Fruit fly (Drosophila melanogaster) whole organism, embryonic: ENCODE results near the gene CG13690.
A peak's percentile ranks its signal among the peaks of the same experiment; 100 is the strongest.

Source experiments
- Aef1 ChIP-seq: fragments of 200-800 bp; sonication (Bioruptor generic); IDR thresholded peaks from 3 replicates; pipeline ENCODE4 v1.3.6; 2022; ENCODE audit warnings: missing biosample characterization, missing genetic modification characterization
- Bgb ChIP-seq: fragments of 200-800 bp; sonication (Bioruptor generic); IDR thresholded peaks from 2 replicates; pipeline ENCODE4 v1.3.6; 2022; ENCODE audit warnings: missing biosample characterization, missing genetic modification characterization; ENCODE audit not compliant: partially characterized antibody
- CG10565 ChIP-seq: fragments of 200-800 bp; sonication (Bioruptor generic); optimal IDR thresholded peaks from 3 replicates; lab custom pipeline; 2016; ENCODE audit warnings: missing biosample characterization, mild to moderate bottlenecking, missing genetic modification characterization
- CG12391 ChIP-seq: fragments of 200-800 bp; sonication (Bioruptor generic); optimal IDR thresholded peaks from 3 replicates; lab custom pipeline; 2018; ENCODE audit warnings: missing biosample characterization, mild to moderate bottlenecking, missing genetic modification characterization, moderate library complexity
- CG14441 ChIP-seq: fragments of 200-800 bp; sonication (Bioruptor generic); IDR thresholded peaks from 2 replicates; pipeline ENCODE4 v1.3.6; 2022; ENCODE audit warnings: missing biosample characterization, missing genetic modification characterization
- CG14710 ChIP-seq: fragments of 200-800 bp; sonication (Bioruptor generic); optimal IDR thresholded peaks from 3 replicates; lab custom pipeline; 2019; ENCODE audit warnings: missing biosample characterization, mild to moderate bottlenecking, missing genetic modification characterization, moderate library complexity
- CG14965 ChIP-seq: fragments of 200-800 bp; sonication (Bioruptor generic); optimal IDR thresholded peaks from 2 replicates; lab custom pipeline; 2016; ENCODE audit warnings: missing biosample characterization, missing genetic modification characterization, borderline replicate concordance
- CG15601 ChIP-seq: fragments of 200-800 bp; sonication (Bioruptor generic); optimal IDR thresholded peaks from 3 replicates; lab custom pipeline; 2019; ENCODE audit warnings: missing biosample characterization, mild to moderate bottlenecking, missing genetic modification characterization, moderate library complexity
- CG1603 ChIP-seq: fragments of 200-800 bp; sonication (Bioruptor generic); optimal IDR thresholded peaks from 2 replicates; lab custom pipeline; 2019; ENCODE audit warnings: missing biosample characterization, mild to moderate bottlenecking, missing genetic modification characterization, moderate library complexity
- CG16779 ChIP-seq: fragments of 200-800 bp; sonication (Bioruptor generic); IDR thresholded peaks from 2 replicates; pipeline ENCODE4 v1.3.6; 2022; ENCODE audit warnings: missing biosample characterization, missing genetic modification characterization
- CG17328 ChIP-seq: fragments of 200-800 bp; sonication (Bioruptor generic); IDR thresholded peaks from 2 replicates; pipeline ENCODE4 v1.3.6; 2022; ENCODE audit warnings: missing biosample characterization, missing genetic modification characterization
- CG2199 ChIP-seq: fragments of 200-800 bp; sonication (Bioruptor generic); IDR thresholded peaks from 3 replicates; pipeline ENCODE4 v1.3.6; 2022; ENCODE audit warnings: missing biosample characterization, missing genetic modification characterization
- CG34224 ChIP-seq: fragments of 200-800 bp; sonication (Bioruptor generic); IDR thresholded peaks from 3 replicates; pipeline ENCODE4 v1.3.6; 2022; ENCODE audit warnings: missing biosample characterization, missing genetic modification characterization; ENCODE audit not compliant: partially characterized antibody
- CG3847 ChIP-seq: fragments of 200-800 bp; sonication (Bioruptor generic); IDR thresholded peaks from 2 replicates; pipeline ENCODE4 v1.3.6; 2022; ENCODE audit warnings: missing biosample characterization, missing genetic modification characterization
- CG5953 ChIP-seq: fragments of 200-800 bp; sonication (Bioruptor generic); IDR thresholded peaks from 2 replicates; pipeline ENCODE4 v1.3.6; 2022; ENCODE audit warnings: missing biosample characterization, missing genetic modification characterization
- CG7745 ChIP-seq: fragments of 200-800 bp; sonication (Bioruptor generic); optimal IDR thresholded peaks from 2 replicates; lab custom pipeline; 2018; ENCODE audit warnings: missing biosample characterization, mild to moderate bottlenecking, missing genetic modification characterization, moderate library complexity
- CG8290 ChIP-seq, 3 experiments: fragments of 200-800 bp; sonication (Bioruptor generic); optimal IDR thresholded peaks; 2 replicates each; lab custom pipeline; 2016 to 2019; ENCODE audit warnings: missing biosample characterization in 3 of 3, missing genetic modification characterization in 3 of 3, mild to moderate bottlenecking in 2 of 3, moderate library complexity in 1 of 3
- CG8359 ChIP-seq: fragments of 200-800 bp; sonication (Bioruptor generic); optimal IDR thresholded peaks from 2 replicates; lab custom pipeline; 2017; ENCODE audit warnings: missing biosample characterization, mild to moderate bottlenecking, missing genetic modification characterization, borderline replicate concordance
- CTCF ChIP-seq: fragments of 200-800 bp; sonication (Bioruptor generic); optimal IDR thresholded peaks from 2 replicates; lab custom pipeline; 2017; ENCODE audit warnings: missing biosample characterization, mild to moderate bottlenecking, missing genetic modification characterization, moderate library complexity
- Fer2 ChIP-seq: fragments of 200-800 bp; sonication (Bioruptor generic); optimal IDR thresholded peaks from 2 replicates; lab custom pipeline; 2018; ENCODE audit warnings: missing biosample characterization, mild to moderate bottlenecking, missing genetic modification characterization, moderate library complexity
- GATAe ChIP-seq: fragments of 200-800 bp; sonication (Bioruptor generic); conservative IDR thresholded peaks from 2 replicates; pipeline ENCODE4 v1.3.6; 2022; ENCODE audit warnings: missing biosample characterization, missing genetic modification characterization
- Nf-YA ChIP-seq: fragments of 200-800 bp; sonication (Bioruptor generic); IDR thresholded peaks from 2 replicates; pipeline ENCODE4 v1.3.6; 2022; ENCODE audit warnings: missing biosample characterization, missing genetic modification characterization
- Oli ChIP-seq: fragments of 200-800 bp; sonication (Bioruptor generic); optimal IDR thresholded peaks from 2 replicates; lab custom pipeline; 2018; ENCODE audit warnings: missing biosample characterization, mild to moderate bottlenecking, missing genetic modification characterization, moderate library complexity
- Poxn ChIP-seq: fragments of 200-800 bp; sonication (Bioruptor generic); IDR thresholded peaks from 2 replicates; pipeline ENCODE4 v1.3.6; 2022; ENCODE audit warnings: missing biosample characterization, missing genetic modification characterization
- abd-A ChIP-seq: fragments of 200-800 bp; sonication (Bioruptor generic); optimal IDR thresholded peaks from 3 replicates; lab custom pipeline; 2019; ENCODE audit warnings: missing biosample characterization, mild to moderate bottlenecking, missing genetic modification characterization, moderate library complexity
- al ChIP-seq: fragments of 200-800 bp; sonication (Bioruptor generic); IDR thresholded peaks from 2 replicates; pipeline ENCODE4 v1.3.6; 2022; ENCODE audit warnings: missing biosample characterization, missing genetic modification characterization
- ase ChIP-seq: fragments of 200-800 bp; sonication (Bioruptor generic); IDR thresholded peaks from 3 replicates; pipeline ENCODE4 v1.3.6; 2022; ENCODE audit warnings: missing biosample characterization, missing genetic modification characterization
- ato ChIP-seq: fragments of 200-800 bp; sonication (Bioruptor generic); IDR thresholded peaks from 2 replicates; pipeline ENCODE4 v1.3.6; 2022; ENCODE audit warnings: missing biosample characterization, missing genetic modification characterization; ENCODE audit not compliant: partially characterized antibody
- bab2 ChIP-seq: fragments of 200-800 bp; sonication (Bioruptor generic); optimal IDR thresholded peaks from 2 replicates; lab custom pipeline; 2016; ENCODE audit warnings: missing biosample characterization, missing genetic modification characterization
- bowl ChIP-seq: fragments of 200-800 bp; sonication (Bioruptor generic); IDR thresholded peaks from 2 replicates; pipeline ENCODE4 v1.3.6; 2022; ENCODE audit warnings: missing biosample characterization, missing genetic modification characterization
- chm ChIP-seq: fragments of 200-800 bp; sonication (Bioruptor generic); IDR thresholded peaks from 2 replicates; pipeline ENCODE4 v1.3.6; 2022; ENCODE audit warnings: missing biosample characterization, missing genetic modification characterization
- dati ChIP-seq: fragments of 200-800 bp; sonication (Bioruptor generic); IDR thresholded peaks from 2 replicates; pipeline ENCODE4 v1.3.6; 2022; ENCODE audit warnings: missing biosample characterization, missing genetic modification characterization
- dmrt99B ChIP-seq: fragments of 200-800 bp; sonication (Bioruptor generic); optimal IDR thresholded peaks from 2 replicates; lab custom pipeline; 2018; ENCODE audit warnings: missing biosample characterization, mild to moderate bottlenecking, missing genetic modification characterization, moderate library complexity
- emc ChIP-seq: fragments of 200-800 bp; sonication (Bioruptor generic); optimal IDR thresholded peaks from 2 replicates; lab custom pipeline; 2016; ENCODE audit warnings: missing biosample characterization, missing genetic modification characterization
- en ChIP-seq: fragments of 200-800 bp; sonication (Bioruptor generic); optimal IDR thresholded peaks from 2 replicates; lab custom pipeline; 2016; ENCODE audit warnings: missing biosample characterization, missing genetic modification characterization
- fd102C ChIP-seq: fragments of 200-800 bp; sonication (Bioruptor generic); optimal IDR thresholded peaks from 2 replicates; lab custom pipeline; 2018; ENCODE audit warnings: missing biosample characterization, mild to moderate bottlenecking, missing genetic modification characterization, moderate library complexity
- gcm ChIP-seq: fragments of 200-800 bp; sonication (Bioruptor generic); optimal IDR thresholded peaks from 2 replicates; lab custom pipeline; 2019; ENCODE audit warnings: missing biosample characterization, mild to moderate bottlenecking, missing genetic modification characterization, moderate library complexity
- hbn ChIP-seq: fragments of 200-800 bp; sonication (Bioruptor generic); IDR thresholded peaks from 2 replicates; pipeline ENCODE4 v1.3.6; 2022; ENCODE audit warnings: missing biosample characterization, missing genetic modification characterization; ENCODE audit not compliant: partially characterized antibody
- insv ChIP-seq, 2 experiments: fragments of 200-800 bp; sonication (Bioruptor generic); optimal IDR thresholded peaks; 3 replicates each; lab custom pipeline; 2016 to 2018; ENCODE audit warnings: missing biosample characterization in 2 of 2, missing genetic modification characterization in 2 of 2
- inv ChIP-seq: fragments of 200-800 bp; sonication (Bioruptor generic); IDR thresholded peaks from 2 replicates; pipeline ENCODE4 v1.3.6; 2022; ENCODE audit warnings: missing biosample characterization, missing genetic modification characterization; ENCODE audit not compliant: partially characterized antibody
- jing ChIP-seq: fragments of 200-800 bp; sonication (Bioruptor generic); optimal IDR thresholded peaks from 2 replicates; lab custom pipeline; 2018; ENCODE audit warnings: missing biosample characterization, mild to moderate bottlenecking, missing genetic modification characterization
- ranshi ChIP-seq: fragments of 200-800 bp; sonication (Bioruptor generic); IDR thresholded peaks from 2 replicates; pipeline ENCODE4 v1.3.6; 2022; ENCODE audit warnings: missing biosample characterization, missing genetic modification characterization
- salm ChIP-seq: fragments of 200-800 bp; sonication (Bioruptor generic); optimal IDR thresholded peaks from 2 replicates; lab custom pipeline; 2018; ENCODE audit warnings: missing biosample characterization, mild to moderate bottlenecking, missing genetic modification characterization
- sna ChIP-seq: fragments of 200-800 bp; sonication (Bioruptor generic); IDR thresholded peaks from 2 replicates; pipeline ENCODE4 v1.3.6; 2022; ENCODE audit warnings: missing biosample characterization, missing genetic modification characterization; ENCODE audit not compliant: partially characterized antibody
- stc ChIP-seq: fragments of 200-800 bp; sonication (Bioruptor generic); IDR thresholded peaks from 2 replicates; pipeline ENCODE4 v1.3.6; 2022; ENCODE audit warnings: missing biosample characterization, missing genetic modification characterization
- stwl ChIP-seq: fragments of 200-800 bp; sonication (Bioruptor generic); optimal IDR thresholded peaks from 3 replicates; lab custom pipeline; 2018; ENCODE audit warnings: missing biosample characterization, mild to moderate bottlenecking, missing genetic modification characterization, moderate library complexity
- tap ChIP-seq: fragments of 200-800 bp; optimal IDR thresholded peaks from 3 replicates; lab custom pipeline; 2019; ENCODE audit warnings: missing biosample characterization, mild to moderate bottlenecking, missing genetic modification characterization, moderate library complexity
- tgo ChIP-seq: fragments of 200-800 bp; sonication (Bioruptor generic); IDR thresholded peaks from 3 replicates; pipeline ENCODE4 v1.3.6; 2022; ENCODE audit warnings: missing biosample characterization, missing genetic modification characterization
- wdn ChIP-seq: fragments of 200-800 bp; sonication (Bioruptor generic); IDR thresholded peaks from 2 replicates; pipeline ENCODE4 v1.3.6; 2022; ENCODE audit warnings: missing biosample characterization, missing genetic modification characterization

The CG13690 gene

dm6 chr2L:419620-420184, at the start of gene CG13690, which contains the start of gene RpLP1 (continued):
- no peak for TF ChIP-seq CG14965 (GFP tag; lab: Kevin White, UChicago)
- TF ChIP-seq en: peak; percentile 72
- TF ChIP-seq CG10565: peak; percentile 3
- peak; percentile 70 for TF ChIP-seq CG8359 (GFP tag; lab: Kevin White, UChicago)
- peak; percentile 42 for TF ChIP-seq emc (GFP tag; lab: Kevin White, UChicago)
- TF ChIP-seq CG16779 (GFP tag; lab: Robert Waterston, UW): peak; percentile 58; the same call in 1 of the 2 replicates
- no peak for TF ChIP-seq GATAe
- TF ChIP-seq CG8290 (GFP tag; optimal IDR thresholded peaks at IDR 0.05; lab: Kevin White, UChicago): peak; percentile 56
- peak; percentile 41 to 85 for TF ChIP-seq CG8290 (tag; optimal IDR thresholded peaks at IDR 0.05; lab: Kevin White, UChicago)
- no peak for TF ChIP-seq CG14441
- peak; percentile 27 for TF ChIP-seq Fer2 (tag; lab: Kevin White, UChicago)
- peak; percentile 93 for TF ChIP-seq CG14710
- TF ChIP-seq tgo: peak; percentile 31; the same call in 2 of the 3 replicates
- TF ChIP-seq chm (GFP tag; lab: Robert Waterston, UW): peak; percentile 86
- no peak for TF ChIP-seq CG34224
- no peak; the same call in 1 of the 2 replicates for TF ChIP-seq bowl (GFP tag; lab: Robert Waterston, UW)
- peak; percentile 76 for TF ChIP-seq stwl (tag; lab: Kevin White, UChicago)
- peak; percentile 80 for TF ChIP-seq salm (tag; lab: Kevin White, UChicago)
- 0 out of 2 replicates have a peak, but pooled peaks have one; percentile 17 for TF ChIP-seq sna (GFP tag; lab: Robert Waterston, UW)
- peak; percentile 54 for TF ChIP-seq CG17328 (GFP tag; lab: Robert Waterston, UW)
- peak; percentile 84 for TF ChIP-seq CG12391
- TF ChIP-seq hbn (GFP tag; lab: Robert Waterston, UW): no peak
- TF ChIP-seq jing: no peak
- peak; percentile 86 for TF ChIP-seq CG15601 (tag; lab: Kevin White, UChicago)
- peak; percentile 27; the same call in 1 of the 2 replicates for TF ChIP-seq ranshi
- TF ChIP-seq CG1603 (tag; lab: Kevin White, UChicago): peak; percentile 70
- TF ChIP-seq stc (GFP tag; lab: Robert Waterston, UW): no peak
- no peak for TF ChIP-seq abd-A (tag; lab: Kevin White, UChicago)
- TF ChIP-seq Poxn: no peak
- TF ChIP-seq Nf-YA (GFP tag; lab: Robert Waterston, UW): no peak
- peak; percentile 49 for TF ChIP-seq CG3847 (GFP tag; lab: Robert Waterston, UW)
- TF ChIP-seq gcm (GFP tag; lab: Kevin White, UChicago): peak; percentile 80
- TF ChIP-seq CG5953 (GFP tag; lab: Robert Waterston, UW): no peak
- TF ChIP-seq Oli: peak; percentile 56
- peak; percentile 73 for TF ChIP-seq tap (tag; lab: Kevin White, UChicago)
- TF ChIP-seq al (GFP tag; lab: Robert Waterston, UW): no peak
- peak; percentile 67 for TF ChIP-seq CTCF (GFP tag; lab: Kevin White, UChicago)
- TF ChIP-seq dmrt99B (tag; lab: Kevin White, UChicago): peak; percentile 58
- peak in 1 of 2 experiments; percentile 60 for TF ChIP-seq insv (GFP tag; optimal IDR thresholded peaks at IDR 0.05; lab: Kevin White, UChicago)
- TF ChIP-seq fd102C: peak; percentile 71
- TF ChIP-seq ase (GFP tag; lab: Robert Waterston, UW): no peak; the same call in 2 of the 3 replicates
- no peak for TF ChIP-seq dati (GFP tag; lab: Robert Waterston, UW)
- peak; percentile 25; the same call in 1 of the 2 replicates for TF ChIP-seq Bgb (GFP tag; lab: Robert Waterston, UW)
- TF ChIP-seq CG7745: peak; percentile 2
- 0 out of 2 replicates have a peak, but pooled peaks have one; percentile 15 for TF ChIP-seq ato (GFP tag; lab: Robert Waterston, UW)
- no peak for TF ChIP-seq inv (GFP tag; lab: Robert Waterston, UW)
- peak; percentile 29; the same call in 1 of the 3 replicates for TF ChIP-seq Aef1 (GFP tag; lab: Robert Waterston, UW)
- peak; percentile 25 for TF ChIP-seq bab2 (GFP tag; lab: Kevin White, UChicago)
- no peak for TF ChIP-seq CG2199 (GFP tag; lab: Robert Waterston, UW)
- TF ChIP-seq wdn: 0 out of 2 replicates have a peak, but pooled peaks have one; percentile 4
